Worm (Caenorhabditis elegans): ENCODE results near the gene wdr-83.
A peak's percentile ranks its signal among the peaks of the same experiment; 100 is the strongest.

The wdr-83 gene

ce11 chrII:5049249-5049648 is 17.7 kb upstream of the wdr-83 start (continued):
- TF ChIP-seq hlh-30 (tag; optimal IDR thresholded peaks at IDR 0.05; ENCODE audit: insufficient read depth): peak; percentile 1
- TF ChIP-seq ZK337.2 (GFP tag; IDR thresholded peaks at IDR 0.05): no peak
- TF ChIP-seq zfp-2 (tag; optimal IDR thresholded peaks at IDR 0.05): no peak
- no peak for TF ChIP-seq Y105C5A.15 (GFP tag; IDR thresholded peaks at IDR 0.05)
- no peak for TF ChIP-seq ces-1 (GFP tag; optimal IDR thresholded peaks at IDR 0.05)
- TF ChIP-seq mep-1 (tag; optimal IDR thresholded peaks at IDR 0.05): peak; percentile 9

ce11 chrII:5048185-5048795 is 16.8 kb upstream of the wdr-83 start:
- TF ChIP-seq F49E8.2 (tag; optimal IDR thresholded peaks at IDR 0.05; ENCODE audit: borderline replicate concordance): no peak
- TF ChIP-seq pqm-1 (tag; optimal IDR thresholded peaks at IDR 0.05): no peak
- no peak for TF ChIP-seq spr-1 (tag; optimal IDR thresholded peaks at IDR 0.05)
- TF ChIP-seq ama-1 (optimal IDR thresholded peaks at IDR 0.05): no peak
- TF ChIP-seq tra-1 (GFP tag; IDR thresholded peaks at IDR 0.05): no peak
- no peak for TF ChIP-seq unc-39 (tag; optimal IDR thresholded peaks at IDR 0.05)
- TF ChIP-seq ces-1 (GFP tag; optimal IDR thresholded peaks at IDR 0.05): no peak
- no peak for TF ChIP-seq ceh-20 (GFP tag; IDR thresholded peaks at IDR 0.05)
- TF ChIP-seq nhr-41 (GFP tag; IDR thresholded peaks at IDR 0.05): no peak
- no peak for TF ChIP-seq nhr-10 (tag; optimal IDR thresholded peaks at IDR 0.05)
- no peak for TF ChIP-seq cey-2 (tag; optimal IDR thresholded peaks at IDR 0.05; ENCODE audit: borderline replicate concordance, insufficient read depth)
- no peak for TF ChIP-seq skn-1 (tag; optimal IDR thresholded peaks at IDR 0.05)
- TF ChIP-seq zfp-2 (tag; optimal IDR thresholded peaks at IDR 0.05): no peak
- TF ChIP-seq daf-8 (GFP tag; IDR thresholded peaks at IDR 0.05): no peak
- TF ChIP-seq aly-2 (tag; optimal IDR thresholded peaks at IDR 0.05): no peak
- TF ChIP-seq lin-13 (GFP tag; optimal IDR thresholded peaks at IDR 0.05): no peak
- no peak for TF ChIP-seq nhr-111 (GFP tag; optimal IDR thresholded peaks at IDR 0.05)
- no peak for TF ChIP-seq lin-39 (tag; optimal IDR thresholded peaks at IDR 0.05)
- no peak for TF ChIP-seq php-3 (GFP tag; IDR thresholded peaks at IDR 0.05)
- peak in 1 of 2 experiments; percentile 7 for TF ChIP-seq mdl-1 (tag; optimal IDR thresholded peaks at IDR 0.05)
- no peak for TF ChIP-seq ZK337.2 (GFP tag; IDR thresholded peaks at IDR 0.05)
- TF ChIP-seq mep-1 (tag; optimal IDR thresholded peaks at IDR 0.05): no peak
- TF ChIP-seq F44E2.7 (GFP tag; IDR thresholded peaks at IDR 0.05): no peak
- TF ChIP-seq dve-1 (tag; optimal IDR thresholded peaks at IDR 0.05; ENCODE audit: insufficient read depth): peak; percentile 20
- peak; percentile 60 for TF ChIP-seq hlh-30 (tag; optimal IDR thresholded peaks at IDR 0.05; ENCODE audit: insufficient read depth)
- TF ChIP-seq aha-1 (tag): peak; percentile 92
- TF ChIP-seq nhr-6 (tag; optimal IDR thresholded peaks at IDR 0.05): no peak
- TF ChIP-seq lir-3 (tag; optimal IDR thresholded peaks at IDR 0.05): no peak
- no peak for TF ChIP-seq dmd-9 (GFP tag; IDR thresholded peaks at IDR 0.05)

- TF ChIP-seq daf-19 (GFP tag; conservative IDR thresholded peaks at IDR 0.05) (no peak), egl-43 (GFP tag; IDR thresholded peaks at IDR 0.05) (no peak), Y105C5A.15 (GFP tag; IDR thresholded peaks at IDR 0.05) (no peak), dve-1 (tag; optimal IDR thresholded peaks at IDR 0.05; ENCODE audit: insufficient read depth) (peak; percentile 2), zip-2 (tag; optimal IDR thresholded peaks at IDR 0.05) (no peak), attf-4 (tag; optimal IDR thresholded peaks at IDR 0.05) (no peak), mdl-1 (tag; optimal IDR thresholded peaks at IDR 0.05) (peak; percentile 34 to 63), zfp-3 (GFP tag; conservative IDR thresholded peaks at IDR 0.05) (no peak), snpc-1.2 (GFP tag; IDR thresholded peaks at IDR 0.05) (no peak), jun-1 (tag; optimal IDR thresholded peaks at IDR 0.05) (no peak), Y5F2A.4 (GFP tag; optimal IDR thresholded peaks at IDR 0.05) (no peak), F49E8.2 (tag; optimal IDR thresholded peaks at IDR 0.05; ENCODE audit: borderline replicate concordance) (no peak), hif-1 (tag; optimal IDR thresholded peaks at IDR 0.05) (no peak), nhr-76 (tag; optimal IDR thresholded peaks at IDR 0.05) (no peak), ceh-20 (GFP tag; IDR thresholded peaks at IDR 0.05) (no peak), mep-1 (tag; optimal IDR thresholded peaks at IDR 0.05) (no peak), lin-13 (GFP tag; optimal IDR thresholded peaks at IDR 0.05) (no peak), aha-1 (tag) (peak; percentile 70), mxl-3 (GFP tag; optimal IDR thresholded peaks at IDR 0.05) (peak; percentile 90), snpc-4 (tag; optimal IDR thresholded peaks at IDR 0.05) (no peak), mes-2 (tag; optimal IDR thresholded peaks at IDR 0.05; ENCODE audit: poor library complexity, severe bottlenecking) (peak; percentile 4), nhr-25 (tag; optimal IDR thresholded peaks at IDR 0.05; ENCODE audit: borderline replicate concordance, insufficient read depth) (peak; percentile 33), hlh-30 (tag; optimal IDR thresholded peaks at IDR 0.05; ENCODE audit: insufficient read depth) (peak; percentile 65), hlh-11 (tag; optimal IDR thresholded peaks at IDR 0.05) (peak; percentile 64), F10B5.3 (tag; optimal IDR thresholded peaks at IDR 0.05) (no peak)
Observed at ce11 chrII:5047279-5047678, 15.8 kb upstream of the wdr-83 start.

Data from whole organism, L4 larva.